Fruit fly (Drosophila melanogaster): Measurements from ENCODE around the gene Ir75d.

DNA sequence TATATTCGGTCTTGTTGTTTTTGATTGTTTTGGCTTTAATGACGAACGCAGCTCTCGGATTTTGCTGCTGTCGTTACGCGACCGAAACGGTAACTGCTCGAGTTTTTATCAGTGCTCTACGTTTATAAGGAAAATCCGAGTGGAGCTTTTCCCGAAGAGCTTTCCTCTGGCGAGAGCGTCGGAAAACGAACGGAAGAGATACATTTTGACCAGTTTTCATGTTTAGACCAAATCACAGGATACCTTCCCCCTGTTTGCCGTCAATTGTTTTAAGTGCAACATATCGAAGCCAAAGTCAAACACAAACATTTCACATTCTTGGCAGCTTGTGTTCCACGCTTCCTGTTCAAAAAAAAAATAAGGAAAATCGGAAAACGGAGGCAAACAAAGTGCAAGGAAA lies 35.0 kb upstream of the Ir75d start, which contains the start of gene CG32204:
- TF ChIP-seq CG4496 (GFP tag; IDR thresholded peaks at IDR 0.05), result no peak
- TF ChIP-seq CG17806 (tag; optimal IDR thresholded peaks at IDR 0.05), result no peak
- no peak for TF ChIP-seq fd96Ca (GFP tag; IDR thresholded peaks at IDR 0.05)
- TF ChIP-seq Snoo (tag; optimal IDR thresholded peaks at IDR 0.05), result no peak
- no peak for TF ChIP-seq CG13204 (GFP tag; optimal IDR thresholded peaks at IDR 0.05)
- no peak for TF ChIP-seq CG10348 (GFP tag; IDR thresholded peaks at IDR 0.05)
- no peak for TF ChIP-seq CG8301 (tag; optimal IDR thresholded peaks at IDR 0.05)
- no peak for TF ChIP-seq Pif1A (GFP tag; optimal IDR thresholded peaks at IDR 0.05)
- TF ChIP-seq Ets98B (GFP tag; IDR thresholded peaks at IDR 0.05), result no peak
- no peak for TF ChIP-seq CG12605 (GFP tag; IDR thresholded peaks at IDR 0.05)
